Fruit fly (Drosophila melanogaster): ENCODE data around the gene Srg2.

DNA sequence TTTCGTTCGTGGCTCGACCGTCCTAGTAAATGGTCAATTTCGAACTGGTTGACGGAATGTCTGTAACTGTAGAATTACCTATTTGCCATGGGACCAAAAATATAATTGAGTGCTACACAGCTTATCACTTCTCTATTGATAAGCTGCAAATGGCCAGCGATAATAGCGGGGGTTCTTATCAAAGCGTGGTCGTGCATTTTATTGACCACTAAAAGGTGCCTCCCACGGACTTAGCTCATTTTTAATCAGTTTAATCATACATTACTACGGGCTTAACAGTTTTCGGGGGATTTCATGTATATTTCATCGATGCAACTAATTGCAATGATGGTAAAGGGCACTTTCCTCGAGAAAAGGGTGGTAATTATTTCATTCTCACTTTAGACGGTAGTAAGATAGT, 3.2 kb downstream of the Srg2 start, which contains the start of gene CG32054:
- TF ChIP-seq Eip78C (GFP tag) (no peak), ss (GFP tag; optimal IDR thresholded peaks at IDR 0.05) (no peak), CG31627 (GFP tag; optimal IDR thresholded peaks at IDR 0.05) (no peak), Eip93F (GFP tag; optimal IDR thresholded peaks at IDR 0.05) (no peak)
